Worm (Caenorhabditis elegans): Measurements from ENCODE around the gene T08G5.2.

DNA sequence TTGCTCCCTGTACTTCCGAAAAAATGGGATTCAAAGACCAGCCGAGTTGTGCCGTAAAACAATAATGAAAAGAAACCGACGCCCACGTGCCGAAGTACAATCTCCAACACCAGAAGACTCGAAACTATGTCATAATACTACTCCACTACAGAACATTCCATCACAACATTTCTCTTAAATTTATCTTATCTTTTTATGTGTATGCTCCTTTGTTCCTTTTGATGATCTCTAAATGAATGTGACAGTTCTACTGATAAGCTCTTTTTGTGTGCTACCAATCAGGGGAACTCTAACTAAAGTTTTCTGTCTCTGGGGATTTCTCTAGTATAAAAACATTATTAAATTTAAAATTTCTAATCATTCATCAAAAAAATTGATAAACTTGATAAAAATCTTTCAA, 39.3 kb downstream of the T08G5.2 start:
- TF ChIP-seq nhr-6 (tag; optimal IDR thresholded peaks at IDR 0.05) (no peak), lin-39 (tag; optimal IDR thresholded peaks at IDR 0.05) (no peak)
